Fruit fly (Drosophila melanogaster) whole organism, prepupa: ENCODE results near the gene CG9705.

Experiments
- Blimp-1 ChIP-seq: fragments of 200-800 bp; sonication (Bioruptor generic); optimal IDR thresholded peaks from 3 replicates; lab custom pipeline; 2017; ENCODE audit warnings: missing biosample characterization, missing genetic modification characterization, mild to moderate bottlenecking, moderate library complexity, missing genetic modification reagents
- CG10631 ChIP-seq: fragments of 200-800 bp; sonication (Bioruptor generic); optimal IDR thresholded peaks from 2 replicates; lab custom pipeline; 2016; ENCODE audit warnings: missing biosample characterization, missing genetic modification characterization
- CG10669 ChIP-seq: fragments of 200-800 bp; sonication (Bioruptor generic); optimal IDR thresholded peaks from 3 replicates; lab custom pipeline; 2018; ENCODE audit warnings: missing biosample characterization, mild to moderate bottlenecking, missing genetic modification characterization, moderate library complexity
- CG11294 ChIP-seq: fragments of 200-800 bp; sonication (Bioruptor generic); IDR thresholded peaks from 2 replicates; pipeline ENCODE4 v1.3.6; 2022; ENCODE audit warnings: missing biosample characterization, missing genetic modification characterization
- CG11902 ChIP-seq: fragments of 200-800 bp; sonication (Bioruptor generic); optimal IDR thresholded peaks from 3 replicates; lab custom pipeline; 2016; ENCODE audit warnings: missing biosample characterization, missing genetic modification characterization
- CG15336 ChIP-seq: fragments of 200-800 bp; sonication (Bioruptor generic); IDR thresholded peaks from 2 replicates; pipeline ENCODE4 v1.3.6; 2022; ENCODE audit warnings: missing biosample characterization, missing genetic modification characterization
- CG1621 ChIP-seq: fragments of 200-800 bp; sonication (Bioruptor generic); optimal IDR thresholded peaks from 3 replicates; lab custom pipeline; 2018; ENCODE audit warnings: missing biosample characterization, mild to moderate bottlenecking, missing genetic modification characterization
- CG16779 ChIP-seq: fragments of 200-800 bp; sonication (Bioruptor generic); optimal IDR thresholded peaks from 3 replicates; lab custom pipeline; 2017; ENCODE audit warnings: missing biosample characterization, mild to moderate bottlenecking, missing genetic modification characterization
- CG31627 ChIP-seq: fragments of 200-800 bp; sonication (Bioruptor generic); optimal IDR thresholded peaks from 3 replicates; lab custom pipeline; 2016; ENCODE audit warnings: missing biosample characterization, missing genetic modification characterization
- CG32006 ChIP-seq: fragments of 200-800 bp; sonication (Bioruptor generic); optimal IDR thresholded peaks from 3 replicates; lab custom pipeline; 2017; ENCODE audit warnings: missing biosample characterization, mild to moderate bottlenecking, missing genetic modification characterization
- CG4318 ChIP-seq: fragments of 200-800 bp; sonication (Bioruptor generic); optimal IDR thresholded peaks from 3 replicates; lab custom pipeline; 2017; ENCODE audit warnings: missing biosample characterization, mild to moderate bottlenecking, missing genetic modification characterization
- CG6163 ChIP-seq: fragments of 200-800 bp; sonication (Bioruptor generic); IDR thresholded peaks from 3 replicates; pipeline ENCODE4 v1.3.6; 2022; ENCODE audit warnings: missing biosample characterization, missing genetic modification characterization
- CG6276 ChIP-seq: fragments of 200-800 bp; sonication (Bioruptor generic); optimal IDR thresholded peaks from 2 replicates; lab custom pipeline; 2017; ENCODE audit warnings: missing biosample characterization, mild to moderate bottlenecking, missing genetic modification characterization
- CG6792 ChIP-seq: fragments of 200-800 bp; sonication (Bioruptor generic); optimal IDR thresholded peaks from 3 replicates; lab custom pipeline; 2016; ENCODE audit warnings: missing biosample characterization, missing genetic modification characterization
- CG7368 ChIP-seq: fragments of 200-800 bp; sonication (Bioruptor generic); optimal IDR thresholded peaks from 3 replicates; lab custom pipeline; 2016; ENCODE audit warnings: missing biosample characterization, missing genetic modification characterization
- CG8119 ChIP-seq: fragments of 200-800 bp; sonication (Bioruptor generic); IDR thresholded peaks from 3 replicates; pipeline ENCODE4 v1.3.6; 2022; ENCODE audit warnings: missing biosample characterization, missing genetic modification characterization
- CG8632 ChIP-seq: fragments of 200-800 bp; sonication (Bioruptor generic); optimal IDR thresholded peaks from 3 replicates; lab custom pipeline; 2016; ENCODE audit warnings: missing biosample characterization, missing genetic modification characterization
- Eip78C ChIP-seq: fragments of 200-800 bp; sonication (Bioruptor generic); peaks from one replicate; lab custom pipeline; 2016; ENCODE audit warnings: missing biosample characterization, missing genetic modification characterization
- Ets21C ChIP-seq: fragments of 200-800 bp; sonication (Bioruptor generic); optimal IDR thresholded peaks from 3 replicates; lab custom pipeline; 2016; ENCODE audit warnings: missing biosample characterization, missing genetic modification characterization
- Ets96B ChIP-seq: fragments of 200-800 bp; optimal IDR thresholded peaks from 2 replicates; lab custom pipeline; 2019; ENCODE audit warnings: missing biosample characterization, mild to moderate bottlenecking, missing genetic modification characterization, moderate library complexity
- Gug ChIP-seq: fragments of 200-800 bp; sonication (Bioruptor generic); IDR thresholded peaks from 2 replicates; pipeline ENCODE4 v1.3.6; 2022; ENCODE audit warnings: missing biosample characterization, missing genetic modification characterization
- Hr38 ChIP-seq: sonication (Bioruptor generic); optimal IDR thresholded peaks from 2 replicates; lab custom pipeline; 2016; ENCODE audit warnings: missing biosample characterization, missing genetic modification characterization
- Hr4 ChIP-seq: fragments of 200-800 bp; sonication (Bioruptor generic); optimal IDR thresholded peaks from 3 replicates; lab custom pipeline; 2016; ENCODE audit warnings: missing biosample characterization, missing genetic modification characterization
- OdsH ChIP-seq: fragments of 200-800 bp; sonication (Bioruptor generic); optimal IDR thresholded peaks from 3 replicates; lab custom pipeline; 2016; ENCODE audit warnings: missing biosample characterization, missing genetic modification characterization
- Smox ChIP-seq: fragments of 200-800 bp; sonication (Bioruptor generic); optimal IDR thresholded peaks from 3 replicates; lab custom pipeline; 2016; ENCODE audit warnings: missing biosample characterization, missing genetic modification characterization
- Sox102F ChIP-seq: fragments of 200-800 bp; sonication (Bioruptor generic); optimal IDR thresholded peaks from 2 replicates; lab custom pipeline; 2016; ENCODE audit warnings: missing biosample characterization, mild to moderate bottlenecking, missing genetic modification characterization
- Sox14 ChIP-seq: fragments of 200-800 bp; sonication (Bioruptor generic); optimal IDR thresholded peaks from 3 replicates; lab custom pipeline; 2016; ENCODE audit warnings: missing biosample characterization, missing genetic modification characterization
- Sox15 ChIP-seq: fragments of 200-800 bp; sonication (Bioruptor generic); optimal IDR thresholded peaks from 3 replicates; lab custom pipeline; 2016; ENCODE audit warnings: missing biosample characterization, missing genetic modification characterization
- achi ChIP-seq: fragments of 200-800 bp; sonication (Bioruptor generic); optimal IDR thresholded peaks from 3 replicates; lab custom pipeline; 2016; ENCODE audit warnings: missing biosample characterization, missing genetic modification characterization
- acj6 ChIP-seq: fragments of 200-800 bp; sonication (Bioruptor generic); optimal IDR thresholded peaks from 3 replicates; lab custom pipeline; 2016; ENCODE audit warnings: missing biosample characterization, missing genetic modification characterization
- cyc ChIP-seq: fragments of 200-800 bp; sonication (Bioruptor generic); optimal IDR thresholded peaks from 3 replicates; lab custom pipeline; 2016; ENCODE audit warnings: missing biosample characterization, missing genetic modification characterization
- dac ChIP-seq: fragments of 200-800 bp; sonication (Bioruptor generic); optimal IDR thresholded peaks from 2 replicates; lab custom pipeline; 2017; ENCODE audit warnings: missing biosample characterization, mild to moderate bottlenecking, missing genetic modification characterization
- dsx ChIP-seq: fragments of 200-800 bp; optimal IDR thresholded peaks from 3 replicates; lab custom pipeline; 2019; ENCODE audit warnings: missing biosample characterization, mild to moderate bottlenecking, missing genetic modification characterization, moderate library complexity; ENCODE audit not compliant: poor library complexity, severe bottlenecking
- eg ChIP-seq: fragments of 200-800 bp; sonication (Bioruptor generic); IDR thresholded peaks from 3 replicates; pipeline ENCODE4 v1.3.6; 2022; ENCODE audit warnings: missing biosample characterization, missing genetic modification characterization
- esn ChIP-seq: fragments of 200-800 bp; sonication (Bioruptor generic); optimal IDR thresholded peaks from 2 replicates; lab custom pipeline; 2016; ENCODE audit warnings: missing biosample characterization, mild to moderate bottlenecking, missing genetic modification characterization, moderate library complexity
- fd59A ChIP-seq: fragments of 200-800 bp; sonication (Bioruptor generic); optimal IDR thresholded peaks from 2 replicates; lab custom pipeline; 2017; ENCODE audit warnings: missing biosample characterization, mild to moderate bottlenecking, missing genetic modification characterization, missing genetic modification reagents
- fd85E ChIP-seq: fragments of 200-800 bp; sonication (Bioruptor generic); optimal IDR thresholded peaks from 3 replicates; lab custom pipeline; 2016; ENCODE audit warnings: missing biosample characterization, missing genetic modification characterization
- fkh ChIP-seq: fragments of 200-800 bp; sonication (Bioruptor generic); optimal IDR thresholded peaks from 3 replicates; lab custom pipeline; 2017; ENCODE audit warnings: missing biosample characterization, mild to moderate bottlenecking, missing genetic modification characterization, moderate library complexity
- lz ChIP-seq: fragments of 200-800 bp; sonication (Bioruptor generic); optimal IDR thresholded peaks from 3 replicates; lab custom pipeline; 2016; ENCODE audit warnings: missing biosample characterization, missing genetic modification characterization
- salr ChIP-seq, 2 experiments: fragments of 200-800 bp; sonication (Bioruptor generic); optimal IDR thresholded peaks; 3 replicates each; lab custom pipeline; 2016 to 2018; ENCODE audit warnings: missing biosample characterization in 2 of 2, missing genetic modification characterization in 2 of 2, mild to moderate bottlenecking in 1 of 2
- spab ChIP-seq: fragments of 200-800 bp; sonication (Bioruptor generic); optimal IDR thresholded peaks from 2 replicates; lab custom pipeline; 2017; ENCODE audit warnings: missing biosample characterization, mild to moderate bottlenecking, missing genetic modification characterization, missing genetic modification reagents
- ss ChIP-seq, 2 experiments: fragments of 200-800 bp; sonication (Bioruptor generic); optimal IDR thresholded peaks; 2 replicates in 1 of 2; 3 replicates in 1 of 2; lab custom pipeline; 2017 to 2018; ENCODE audit warnings: mild to moderate bottlenecking in 2 of 2, missing biosample characterization in 2 of 2, missing genetic modification characterization in 2 of 2, moderate library complexity in 1 of 2
- svp ChIP-seq: fragments of 200-800 bp; sonication (Bioruptor generic); peaks from one replicate; lab custom pipeline; 2016; ENCODE audit warnings: missing biosample characterization, missing genetic modification characterization
- topi ChIP-seq: fragments of 200-800 bp; sonication (Bioruptor generic); optimal IDR thresholded peaks from 3 replicates; lab custom pipeline; 2016; ENCODE audit warnings: missing biosample characterization, missing genetic modification characterization
- vri ChIP-seq: fragments of 200-800 bp; sonication (Bioruptor generic); optimal IDR thresholded peaks from 3 replicates; lab custom pipeline; 2016; ENCODE audit warnings: missing biosample characterization, mild to moderate bottlenecking, missing genetic modification characterization

Gene CG9705

DNA sequence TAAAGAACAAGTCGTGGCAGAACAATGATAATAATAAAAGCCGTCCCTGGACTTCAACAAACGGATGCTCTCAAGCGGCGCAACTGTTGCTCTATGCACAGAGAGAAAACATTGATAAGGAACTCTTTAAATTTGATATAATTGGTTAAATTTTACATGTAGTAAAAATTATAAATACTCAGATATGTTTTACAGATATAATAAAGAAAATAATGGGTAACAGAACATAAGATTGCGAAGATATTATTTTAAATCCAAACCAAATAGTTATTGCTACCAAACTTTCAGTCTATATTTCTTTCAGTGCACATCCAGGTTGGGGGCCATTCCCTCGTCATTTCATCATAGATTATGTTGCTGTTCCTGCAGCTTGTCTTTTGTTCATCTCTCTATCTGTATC lies 30.2 kb upstream of the CG9705 start (continued):
- TF ChIP-seq CG10669 (GFP tag; lab: Kevin White, UChicago) (peak; percentile 45), achi (GFP tag; lab: Kevin White, UChicago) (peak; percentile 48), CG10631 (GFP tag; lab: Kevin White, UChicago) (peak; percentile 65), Hr4 (GFP tag; lab: Kevin White, UChicago) (peak; percentile 32), svp (GFP tag; lab: Kevin White, UChicago) (peak; percentile 30), CG8119 (GFP tag; lab: Robert Waterston, UW) (peak; percentile 55; the same call in 2 of the 3 replicates), Sox14 (GFP tag; lab: Kevin White, UChicago) (no peak), fkh (no peak), CG1621 (tag; lab: Kevin White, UChicago) (no peak), CG6163 (GFP tag; lab: Robert Waterston, UW) (peak; percentile 66; the same call in 2 of the 3 replicates), esn (no peak), eg (GFP tag; lab: Robert Waterston, UW) (peak; percentile 62; the same call in 1 of the 3 replicates), ss (GFP tag; optimal IDR thresholded peaks at IDR 0.05; lab: Kevin White, UChicago) (peak; percentile 32 to 59), acj6 (GFP tag; lab: Kevin White, UChicago) (peak; percentile 29), Blimp-1 (no peak), CG8632 (GFP tag; lab: Kevin White, UChicago) (no peak)

- TF ChIP-seq spab (no peak), dac (GFP tag; lab: Kevin White, UChicago) (no peak), fd59A (GFP tag; lab: Kevin White, UChicago) (no peak), Ets96B (tag; lab: Kevin White, UChicago) (peak; percentile 3), svp (GFP tag; lab: Kevin White, UChicago) (no peak), CG32006 (GFP tag; lab: Kevin White, UChicago) (peak; percentile 25), Eip78C (GFP tag; lab: Kevin White, UChicago) (peak; percentile 37), achi (GFP tag; lab: Kevin White, UChicago) (peak; percentile 10), CG10669 (GFP tag; lab: Kevin White, UChicago) (no peak), vri (GFP tag; lab: Kevin White, UChicago) (no peak), CG16779 (tag; lab: Kevin White, UChicago) (no peak), CG8119 (GFP tag; lab: Robert Waterston, UW) (peak; percentile 35; the same call in 2 of the 3 replicates), CG15336 (GFP tag; lab: Robert Waterston, UW) (peak; percentile 65), CG11294 (GFP tag; lab: Robert Waterston, UW) (no peak), salr (GFP tag; optimal IDR thresholded peaks at IDR 0.05; lab: Kevin White, UChicago) (peak in 1 of 2 experiments; percentile 12)
These were observed 29.1 kb upstream of the CG9705 start for dm6 chr3L:16750750-16751149.

- TF ChIP-seq OdsH (GFP tag; lab: Kevin White, UChicago) (no peak), vri (GFP tag; lab: Kevin White, UChicago) (no peak), spab (peak; percentile 29), CG6792 (GFP tag; lab: Kevin White, UChicago) (no peak), Gug (GFP tag; lab: Robert Waterston, UW) (no peak), esn (no peak), CG6276 (peak; percentile 23), Sox102F (GFP tag; lab: Kevin White, UChicago) (no peak), fd85E (GFP tag; lab: Kevin White, UChicago) (no peak), CG7368 (GFP tag; lab: Kevin White, UChicago) (no peak), Blimp-1 (no peak), dsx (GFP tag; lab: Kevin White, UChicago) (peak; percentile 10), Hr38 (GFP tag; lab: Kevin White, UChicago) (no peak), Smox (GFP tag; lab: Kevin White, UChicago) (no peak), fkh (no peak), CG31627 (GFP tag; lab: Kevin White, UChicago) (no peak), topi (no peak), CG11294 (GFP tag; lab: Robert Waterston, UW) (no peak), CG1621 (tag; lab: Kevin White, UChicago) (no peak), achi (GFP tag; lab: Kevin White, UChicago) (no peak), fd59A (GFP tag; lab: Kevin White, UChicago) (no peak), Sox15 (GFP tag; lab: Kevin White, UChicago) (no peak), CG11902 (no peak), cyc (GFP tag; lab: Kevin White, UChicago) (no peak), Ets96B (tag; lab: Kevin White, UChicago) (peak; percentile 7), Ets21C (GFP tag; lab: Kevin White, UChicago) (no peak), CG32006 (GFP tag; lab: Kevin White, UChicago) (peak; percentile 53), lz (no peak), dac (GFP tag; lab: Kevin White, UChicago) (no peak), CG4318 (GFP tag; lab: Kevin White, UChicago) (peak; percentile 37), acj6 (GFP tag; lab: Kevin White, UChicago) (no peak)
These were observed 28.3 kb upstream of the CG9705 start for dm6 chr3L:16751487-16752054.
